Fruit fly (Drosophila melanogaster) whole organism: Measurements from ENCODE around the gene CG10984.

Experiments used
- CG8478 ChIP-seq: fragments of >200 bp; optimal IDR thresholded peaks from 2 replicates; lab custom pipeline; 2018; ENCODE audit warnings: inconsistent platforms
- Dll ChIP-seq: fragments of >200 bp; optimal IDR thresholded peaks from 2 replicates; lab custom pipeline; 2017
- EcR ChIP-seq, 2 experiments: fragments of >200 bp; optimal IDR thresholded peaks; 2 replicates each; lab custom pipeline; 2017; ENCODE audit warnings: missing biosample characterization in 2 of 2, missing genetic modification characterization in 2 of 2, missing genetic modification reagents in 2 of 2
- pan ChIP-seq: fragments of >200 bp; optimal IDR thresholded peaks from 2 replicates; lab custom pipeline; 2017
- psq ChIP-seq: fragments of >200 bp; optimal IDR thresholded peaks from 2 replicates; lab custom pipeline; 2017
- usp ChIP-seq: fragments of >200 bp; optimal IDR thresholded peaks from 2 replicates; lab custom pipeline; 2017; ENCODE audit warnings: missing biosample characterization, missing genetic modification characterization, mixed read lengths

CG10984 gene

DNA sequence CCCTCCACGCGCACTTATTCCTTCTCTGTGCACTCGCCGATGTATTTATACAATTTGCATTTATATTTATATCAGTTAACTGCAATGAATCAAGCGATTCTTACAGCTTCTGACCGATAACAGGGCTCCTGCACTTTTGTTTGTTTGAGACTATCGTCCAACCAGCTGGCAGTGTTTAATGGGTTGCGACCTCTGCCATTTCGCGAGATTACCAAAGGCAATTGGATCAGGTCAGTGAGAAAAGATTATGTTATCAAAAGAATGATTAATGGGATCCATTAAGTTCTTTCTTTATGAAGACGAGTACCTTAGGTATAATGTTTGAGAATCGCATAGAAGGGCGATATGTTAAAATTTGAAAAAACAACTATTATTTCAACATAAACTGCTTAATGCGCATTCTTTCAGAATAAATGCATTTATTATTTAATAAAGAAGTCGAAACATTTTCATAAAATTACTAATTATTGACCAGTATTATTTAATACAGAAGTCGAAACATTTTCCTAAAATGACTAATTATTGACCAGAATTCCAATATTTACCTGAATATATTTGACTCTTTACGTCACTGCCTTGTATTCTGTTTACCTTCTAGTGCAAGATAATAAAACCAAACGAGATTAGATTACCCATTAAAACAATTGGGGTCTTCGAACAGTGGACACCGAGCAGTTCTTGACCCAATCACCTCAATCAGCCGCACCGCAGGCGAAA lies 49.7 kb downstream of the CG10984 start:
- no peak for TF ChIP-seq usp (GFP tag; lab: Kevin White, UChicago)
- TF ChIP-seq pan (lab: Kevin White, UChicago), result no peak
- TF ChIP-seq psq (lab: Kevin White, UChicago), result no peak
- TF ChIP-seq CG8478 (lab: Kevin White, UChicago), result no peak
- TF ChIP-seq EcR (GFP tag; optimal IDR thresholded peaks at IDR 0.05; lab: Kevin White, UChicago), result no peak
- TF ChIP-seq Dll (lab: Kevin White, UChicago), result no peak

DNA sequence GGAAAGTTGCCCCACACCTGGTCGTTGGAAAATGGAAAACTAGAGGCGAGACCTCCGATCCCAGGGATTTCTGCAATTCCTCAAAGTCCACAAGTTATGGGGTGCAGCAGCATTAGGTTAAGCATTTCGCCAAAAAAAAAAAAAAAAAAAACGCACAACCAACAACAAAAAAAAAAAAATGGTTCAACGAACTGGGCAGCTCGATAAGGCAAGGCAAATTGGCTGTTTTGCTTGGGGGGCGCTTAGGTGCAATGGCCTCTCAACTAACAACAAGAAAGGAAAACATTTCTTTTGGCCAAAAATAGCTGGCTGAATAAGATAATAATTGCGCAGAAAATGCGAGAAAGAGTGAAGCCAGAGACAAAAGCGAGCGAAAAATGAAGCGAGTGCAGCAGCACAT lies 50.2 kb downstream of the CG10984 start:
- no peak for TF ChIP-seq psq (lab: Kevin White, UChicago)
- peak; percentile 75 to 88 for TF ChIP-seq EcR (GFP tag; optimal IDR thresholded peaks at IDR 0.05; lab: Kevin White, UChicago)
- no peak for TF ChIP-seq pan (lab: Kevin White, UChicago)
- no peak for TF ChIP-seq CG8478 (lab: Kevin White, UChicago)
- no peak for TF ChIP-seq Dll (lab: Kevin White, UChicago)

DNA sequence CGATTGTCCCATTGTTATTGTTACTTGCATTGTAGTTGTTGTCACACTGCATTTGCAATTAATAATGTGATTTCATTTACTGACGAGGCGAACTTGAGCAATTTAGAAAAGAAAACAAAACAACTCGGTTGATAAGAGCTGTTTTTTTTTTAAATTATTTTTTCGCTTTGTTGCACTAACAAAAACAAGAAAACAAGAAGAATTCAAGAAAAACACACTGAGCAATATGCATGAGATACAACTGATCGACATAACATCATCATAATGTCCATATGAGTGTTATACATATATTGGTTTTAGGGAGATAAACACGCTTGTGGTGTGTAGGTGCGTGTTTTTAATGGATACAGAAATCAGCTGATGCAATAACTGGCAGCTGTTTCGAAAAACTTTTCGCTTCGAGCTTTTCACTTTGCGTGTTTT lies 52.5 kb downstream of the CG10984 start:
- TF ChIP-seq CG8478 (lab: Kevin White, UChicago) (no peak), psq (lab: Kevin White, UChicago) (no peak), usp (GFP tag; lab: Kevin White, UChicago) (no peak), Dll (lab: Kevin White, UChicago) (no peak), EcR (GFP tag; optimal IDR thresholded peaks at IDR 0.05; lab: Kevin White, UChicago) (no peak), pan (lab: Kevin White, UChicago) (no peak)
